Worm (Caenorhabditis elegans): ENCODE measurements around the gene cut-5.

Gene cut-5

DNA sequence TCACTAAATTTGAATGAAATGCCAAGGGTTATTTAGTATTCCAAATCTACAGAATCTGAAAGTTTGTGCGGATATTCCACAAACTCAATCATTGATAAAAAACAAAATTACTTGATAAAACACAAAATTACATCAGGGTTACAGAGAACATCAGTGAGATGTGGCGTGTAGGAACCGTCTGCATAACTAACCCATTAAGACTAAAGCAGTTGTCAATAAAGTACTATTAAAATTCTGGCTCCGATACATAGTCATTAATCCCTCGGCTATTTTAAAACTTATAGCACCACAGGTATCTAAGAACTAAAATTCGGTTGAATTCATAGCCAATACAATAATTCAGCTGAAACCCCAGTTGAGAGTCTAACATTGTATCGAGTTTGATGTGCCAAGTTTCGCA lies 761 bp upstream of the cut-5 start:
- TF ChIP-seq swsn-7 (tag; optimal IDR thresholded peaks at IDR 0.05) = no peak
- TF ChIP-seq lin-35 (GFP tag; optimal IDR thresholded peaks at IDR 0.05) = peak in 1 of 2 experiments; percentile 10

DNA sequence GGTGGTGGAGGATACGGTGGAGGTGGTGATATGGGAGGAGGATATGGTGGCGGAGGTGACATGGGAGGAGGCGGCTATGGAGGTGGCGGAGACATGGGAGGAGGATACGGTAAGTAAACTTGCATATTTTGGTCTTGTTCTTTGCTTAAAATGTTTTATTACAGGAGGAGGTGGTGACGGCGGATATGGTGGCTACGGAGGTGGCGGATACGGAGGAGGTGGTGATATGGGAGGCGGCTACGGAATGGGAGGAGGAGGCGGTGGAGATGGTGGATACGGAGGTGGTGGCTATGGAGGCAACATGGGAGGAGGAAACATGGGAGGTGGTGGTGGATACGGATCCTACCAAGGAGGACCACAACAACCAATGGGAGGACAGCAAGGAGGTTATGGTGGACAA lies 1.4 kb downstream of the cut-5 start:
- TF ChIP-seq lin-39 (tag; optimal IDR thresholded peaks at IDR 0.05) = no peak
- no peak for TF ChIP-seq nhr-237 (tag; optimal IDR thresholded peaks at IDR 0.05)
- TF ChIP-seq zag-1 (tag; optimal IDR thresholded peaks at IDR 0.05) = no peak
- TF ChIP-seq ceh-8 (GFP tag; optimal IDR thresholded peaks at IDR 0.05) = no peak

DNA sequence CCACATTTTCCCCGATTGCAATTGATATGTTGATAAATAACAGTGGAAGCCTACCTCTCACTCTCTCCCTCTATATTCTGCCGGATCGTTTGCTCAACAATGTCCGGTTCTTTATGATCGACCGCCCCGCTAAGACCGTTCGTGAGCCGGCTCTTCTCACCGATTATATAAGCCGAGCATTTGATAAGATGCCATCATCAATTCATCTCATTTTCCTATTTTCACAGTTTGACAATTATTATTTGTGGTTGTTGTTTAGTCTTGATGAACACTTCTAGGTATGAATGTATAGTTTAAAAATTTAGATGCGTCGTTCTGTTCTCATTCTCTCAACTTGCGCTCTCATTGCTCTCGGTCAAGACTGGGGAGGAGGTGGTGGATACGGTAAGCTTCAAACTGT lies 1.9 kb downstream of the cut-5 start, which contains the start of gene idpa-3:
TSS of gene idpa-3 (plus strand) at position 301 of the 400 bp plus-strand sequence.
- TF ChIP-seq efl-1 (optimal IDR thresholded peaks at IDR 0.05) (no peak), efl-1 (GFP tag; optimal IDR thresholded peaks at IDR 0.05 in 1 of 2) (peak in 1 of 2 experiments; percentile 34), dpl-1 (GFP tag; optimal IDR thresholded peaks at IDR 0.05) (no peak)

DNA sequence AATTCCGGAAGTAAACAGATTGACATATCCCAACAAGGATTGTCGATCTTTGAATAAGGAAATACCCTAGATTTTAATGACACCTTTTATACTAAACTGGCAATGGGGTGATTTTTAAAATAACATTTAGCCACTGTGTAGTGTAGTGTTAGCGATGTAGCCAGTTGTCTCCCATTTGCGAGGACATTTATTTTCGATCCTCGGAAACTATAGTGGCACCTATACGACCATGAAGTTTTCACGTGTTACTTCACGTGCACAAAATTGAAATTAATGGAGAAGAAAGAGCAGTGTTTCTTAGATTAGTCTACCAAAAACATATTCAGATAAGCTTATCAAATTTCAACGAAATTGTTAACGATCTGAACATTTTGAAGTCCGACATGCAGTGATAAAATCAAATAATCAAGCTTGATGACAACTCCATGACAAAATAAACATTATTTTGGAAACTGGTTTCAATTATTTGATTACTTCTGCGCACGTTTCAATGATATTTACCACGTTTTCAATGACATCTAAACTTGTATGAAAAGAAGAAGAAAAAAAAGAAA lies 4.6 kb downstream of the cut-5 start, which contains the start of gene R07E3.4:
TSS of gene R07E3.4 (minus strand) at position 51 of the 554 bp plus-strand sequence.
- TF ChIP-seq nhr-84 (tag; optimal IDR thresholded peaks at IDR 0.05) (no peak), tlp-1 (tag; optimal IDR thresholded peaks at IDR 0.05) (no peak), zip-4 (GFP tag; optimal IDR thresholded peaks at IDR 0.05) (no peak), dsc-1 (tag; optimal IDR thresholded peaks at IDR 0.05) (no peak), C34B4.2 (tag; optimal IDR thresholded peaks at IDR 0.05) (no peak), nhr-12 (tag; optimal IDR thresholded peaks at IDR 0.05) (no peak), xbp-1 (tag; optimal IDR thresholded peaks at IDR 0.05) (peak; percentile 4), C16A3.4 (tag; optimal IDR thresholded peaks at IDR 0.05) (no peak), fkh-4 (tag; optimal IDR thresholded peaks at IDR 0.05; ENCODE audit: borderline replicate concordance) (no peak), unc-62 (GFP tag; optimal IDR thresholded peaks at IDR 0.05) (no peak), ztf-4 (tag; optimal IDR thresholded peaks at IDR 0.05) (no peak), nhr-85 (tag) (peak; percentile 92), fos-1 (tag; optimal IDR thresholded peaks at IDR 0.05) (no peak), nhr-19 (GFP tag; conservative IDR thresholded peaks at IDR 0.05) (peak; percentile 68), nhr-11 (tag; optimal IDR thresholded peaks at IDR 0.05) (peak; percentile 72), ztf-11 (tag; optimal IDR thresholded peaks at IDR 0.05) (no peak), mep-1 (tag; optimal IDR thresholded peaks at IDR 0.05) (peak; percentile 18), lin-39 (tag; optimal IDR thresholded peaks at IDR 0.05) (no peak), hpl-2 (GFP tag; optimal IDR thresholded peaks at IDR 0.05) (no peak), lin-15B (tag; optimal IDR thresholded peaks at IDR 0.05) (no peak), ceh-82 (tag; optimal IDR thresholded peaks at IDR 0.05) (no peak), alr-1 (tag; optimal IDR thresholded peaks at IDR 0.05; ENCODE audit: borderline replicate concordance) (no peak), vab-15 (tag; optimal IDR thresholded peaks at IDR 0.05) (no peak), snu-23 (GFP tag; optimal IDR thresholded peaks at IDR 0.05) (peak; percentile 54), Y116A8C.19 (tag; optimal IDR thresholded peaks at IDR 0.05; ENCODE audit: borderline replicate concordance) (no peak), ceh-90 (tag; optimal IDR thresholded peaks at IDR 0.05) (no peak), dpl-1 (GFP tag; optimal IDR thresholded peaks at IDR 0.05) (no peak), lir-3 (tag; optimal IDR thresholded peaks at IDR 0.05; ENCODE audit: poor library complexity) (no peak), F16B12.6 (tag; optimal IDR thresholded peaks at IDR 0.05) (no peak), sup-37 (GFP tag; optimal IDR thresholded peaks at IDR 0.05) (no peak), lin-13 (GFP tag; optimal IDR thresholded peaks at IDR 0.05) (no peak), aha-1 (tag; optimal IDR thresholded peaks at IDR 0.05) (no peak), nhr-90 (tag; optimal IDR thresholded peaks at IDR 0.05; ENCODE audit: poor library complexity) (peak; percentile 40), nhr-76 (tag; optimal IDR thresholded peaks at IDR 0.05) (no peak), egl-13 (tag; optimal IDR thresholded peaks at IDR 0.05) (no peak), fkh-8 (tag; optimal IDR thresholded peaks at IDR 0.05) (no peak), ets-5 (GFP tag; IDR thresholded peaks at IDR 0.05) (no peak), mab-9 (GFP tag; IDR thresholded peaks at IDR 0.05) (no peak), ceh-63 (GFP tag; optimal IDR thresholded peaks at IDR 0.05) (no peak), zag-1 (tag; optimal IDR thresholded peaks at IDR 0.05) (no peak), pax-3 (tag; optimal IDR thresholded peaks at IDR 0.05) (no peak)
